Fruit fly (Drosophila melanogaster) whole organism, embryonic: ENCODE measurements around the gene Suv3.

Experiments used
- CG43689 ChIP-seq: fragments of 200-800 bp; sonication (Bioruptor generic); IDR thresholded peaks from 2 replicates; pipeline ENCODE4 v1.3.6; 2022; ENCODE audit warnings: missing biosample characterization, missing genetic modification characterization
- Dbx ChIP-seq: fragments of 200-800 bp; sonication (Bioruptor generic); IDR thresholded peaks from 3 replicates; pipeline ENCODE4 v1.3.6; 2022; ENCODE audit warnings: missing biosample characterization, missing genetic modification characterization
- bigmax ChIP-seq: fragments of 200-800 bp; sonication (Bioruptor generic); optimal IDR thresholded peaks from 2 replicates; lab custom pipeline; 2018; ENCODE audit warnings: missing biosample characterization, mild to moderate bottlenecking, missing genetic modification characterization
- h ChIP-seq: fragments of >200 bp; optimal IDR thresholded peaks from 2 replicates; lab custom pipeline; 2017

dm6 chr3R:4292185-4292584 lies 19.2 kb upstream of the Suv3 start:
- TF ChIP-seq bigmax (GFP tag; lab: Kevin White, UChicago) (no peak), h (lab: Kevin White, UChicago) (no peak), CG43689 (no peak), Dbx (no peak)
